Worm (Caenorhabditis elegans) whole organism, late embryonic: ENCODE results near the gene clec-122.
"Not testable (repeated sequence)": the region's sequence is repeated elsewhere in the genome, so short reads cannot be mapped to it uniquely, and the experiment has no call there.

ENCODE experiments used
- T23F11.4 ChIP-seq: fragments of 200-800 bp; sonication (Bioruptor generic); optimal IDR thresholded peaks from 2 replicates; lab custom pipeline; 2018; ENCODE audit warnings: mild to moderate bottlenecking, missing genetic modification characterization, missing compliant biosample characterization
- Y22D7AL.16 ChIP-seq: sonication (generic microtip); optimal IDR thresholded peaks from 2 replicates; lab custom pipeline; 2016; ENCODE audit warnings: missing genetic modification characterization, missing compliant biosample characterization
- ahr-1 ChIP-seq: sonication (generic microtip); optimal IDR thresholded peaks from 2 replicates; lab custom pipeline; 2016; ENCODE audit warnings: missing genetic modification characterization, missing compliant biosample characterization
- ceh-14 ChIP-seq: sonication (generic microtip); optimal IDR thresholded peaks from 2 replicates; lab custom pipeline; 2016; ENCODE audit warnings: missing genotype, missing genetic modification characterization, missing compliant biosample characterization
- ceh-18 ChIP-seq: sonication (generic microtip); optimal IDR thresholded peaks from 2 replicates; lab custom pipeline; 2016; ENCODE audit warnings: missing genetic modification characterization, missing compliant biosample characterization
- ceh-22 ChIP-seq: sonication (generic microtip); optimal IDR thresholded peaks from 2 replicates; lab custom pipeline; 2017; ENCODE audit warnings: missing biosample characterization, missing genetic modification characterization
- ceh-24 ChIP-seq: sonication (generic microtip); optimal IDR thresholded peaks from 2 replicates; lab custom pipeline; 2016; ENCODE audit warnings: mild to moderate bottlenecking, missing genetic modification characterization, missing compliant biosample characterization
- ceh-30 ChIP-seq: fragments of 150-350 bp; optimal IDR thresholded peaks from 2 replicates; lab custom pipeline; 2014; ENCODE audit warnings: missing biosample characterization, missing genetic modification characterization
- ceh-31 ChIP-seq: sonication (generic microtip); optimal IDR thresholded peaks from 2 replicates; lab custom pipeline; 2016; ENCODE audit warnings: missing genetic modification characterization, missing compliant biosample characterization
- ceh-48 ChIP-seq: sonication (generic microtip); optimal IDR thresholded peaks from 2 replicates; lab custom pipeline; 2016; ENCODE audit warnings: missing genetic modification characterization, inconsistent platforms, missing compliant biosample characterization
- che-1 ChIP-seq: sonication (generic microtip); optimal IDR thresholded peaks from 2 replicates; lab custom pipeline; 2016; ENCODE audit warnings: mild to moderate bottlenecking, missing genetic modification characterization, missing compliant biosample characterization
- dve-1 ChIP-seq: sonication (generic microtip); optimal IDR thresholded peaks from 2 replicates; lab custom pipeline; 2017; ENCODE audit warnings: antibody characterized with exemption, mild to moderate bottlenecking, missing genetic modification characterization, missing compliant biosample characterization
- elt-4 ChIP-seq: sonication (generic microtip); optimal IDR thresholded peaks from 2 replicates; lab custom pipeline; 2016; ENCODE audit warnings: missing genetic modification characterization, missing compliant biosample characterization
- fkh-10 ChIP-seq: fragments of 150-350 bp; optimal IDR thresholded peaks from 2 replicates; lab custom pipeline; 2014; ENCODE audit warnings: missing biosample characterization, missing genetic modification reagents, missing genetic modification characterization
- fkh-6 ChIP-seq: sonication (generic microtip); optimal IDR thresholded peaks from 2 replicates; lab custom pipeline; 2016; ENCODE audit warnings: missing genetic modification characterization, missing compliant biosample characterization
- hlh-13 ChIP-seq: fragments of 200-800 bp; sonication (Bioruptor generic); optimal IDR thresholded peaks from 2 replicates; lab custom pipeline; 2018; ENCODE audit warnings: mild to moderate bottlenecking, missing genetic modification characterization, missing compliant biosample characterization
- hlh-15 ChIP-seq: sonication (generic microtip); optimal IDR thresholded peaks from 2 replicates; lab custom pipeline; 2016; ENCODE audit warnings: missing genetic modification characterization, missing compliant biosample characterization
- hlh-30 ChIP-seq: sonication (generic microtip); optimal IDR thresholded peaks from 2 replicates; lab custom pipeline; 2017; ENCODE audit warnings: antibody characterized with exemption, missing genetic modification characterization, missing compliant biosample characterization; ENCODE audit not compliant: insufficient read depth
- hlh-8 ChIP-seq: sonication (generic microtip); optimal IDR thresholded peaks from 2 replicates; lab custom pipeline; 2016; ENCODE audit warnings: missing genotype, missing genetic modification characterization, missing compliant biosample characterization
- lim-6 ChIP-seq: sonication (generic microtip); optimal IDR thresholded peaks from 2 replicates; lab custom pipeline; 2016; ENCODE audit warnings: missing genetic modification characterization, missing compliant biosample characterization
- lin-11 ChIP-seq: fragments of 200-800 bp; sonication (Bioruptor generic); optimal IDR thresholded peaks from 2 replicates; lab custom pipeline; 2018; ENCODE audit warnings: mild to moderate bottlenecking, missing genetic modification characterization, missing compliant biosample characterization
- madf-2 ChIP-seq: sonication (generic microtip); optimal IDR thresholded peaks from 2 replicates; lab custom pipeline; 2017; ENCODE audit warnings: missing genetic modification characterization, missing compliant biosample characterization
- nhr-232 ChIP-seq: sonication (generic microtip); optimal IDR thresholded peaks from 2 replicates; lab custom pipeline; 2016; ENCODE audit warnings: missing genetic modification characterization, missing compliant biosample characterization
- npax-4 ChIP-seq: sonication (generic microtip); optimal IDR thresholded peaks from 2 replicates; lab custom pipeline; 2016; ENCODE audit warnings: missing genetic modification characterization, missing compliant biosample characterization
- pax-1 ChIP-seq: fragments of 150-350 bp; optimal IDR thresholded peaks from 2 replicates; lab custom pipeline; 2014; ENCODE audit warnings: missing biosample characterization, missing genetic modification characterization
- pha-4 ChIP-seq: fragments of 150-350 bp; optimal IDR thresholded peaks from 2 replicates; lab custom pipeline; 2018; ENCODE audit warnings: missing biosample characterization, missing genetic modification reagents, missing genetic modification characterization
- ref-2 ChIP-seq: sonication (generic microtip); optimal IDR thresholded peaks from 2 replicates; lab custom pipeline; 2016; ENCODE audit warnings: missing genetic modification characterization, missing compliant biosample characterization
- sdc-2 ChIP-seq: sonication (generic microtip); optimal IDR thresholded peaks from 2 replicates; lab custom pipeline; 2016; ENCODE audit warnings: missing genotype, missing genetic modification characterization, missing compliant biosample characterization
- sox-2 ChIP-seq: fragments of 200-800 bp; sonication (Bioruptor generic); IDR thresholded peaks from 2 replicates; pipeline ENCODE4 v1.3.6; 2022; ENCODE audit warnings: missing genetic modification reagents, missing genetic modification characterization, missing compliant biosample characterization
- tbx-2 ChIP-seq: sonication (generic microtip); optimal IDR thresholded peaks from 2 replicates; lab custom pipeline; 2016; ENCODE audit warnings: missing genetic modification characterization, missing compliant biosample characterization
- ttx-3 ChIP-seq: sonication (generic microtip); optimal IDR thresholded peaks from 2 replicates; lab custom pipeline; 2016; ENCODE audit warnings: missing genetic modification reagents, missing genetic modification characterization, missing compliant biosample characterization
- unc-86 ChIP-seq: sonication (generic microtip); optimal IDR thresholded peaks from 2 replicates; lab custom pipeline; 2016; ENCODE audit warnings: missing genetic modification characterization, missing compliant biosample characterization
- ztf-16 ChIP-seq: sonication (generic microtip); optimal IDR thresholded peaks from 2 replicates; lab custom pipeline; 2017; ENCODE audit warnings: missing genetic modification characterization, missing compliant biosample characterization

The clec-122 gene

DNA sequence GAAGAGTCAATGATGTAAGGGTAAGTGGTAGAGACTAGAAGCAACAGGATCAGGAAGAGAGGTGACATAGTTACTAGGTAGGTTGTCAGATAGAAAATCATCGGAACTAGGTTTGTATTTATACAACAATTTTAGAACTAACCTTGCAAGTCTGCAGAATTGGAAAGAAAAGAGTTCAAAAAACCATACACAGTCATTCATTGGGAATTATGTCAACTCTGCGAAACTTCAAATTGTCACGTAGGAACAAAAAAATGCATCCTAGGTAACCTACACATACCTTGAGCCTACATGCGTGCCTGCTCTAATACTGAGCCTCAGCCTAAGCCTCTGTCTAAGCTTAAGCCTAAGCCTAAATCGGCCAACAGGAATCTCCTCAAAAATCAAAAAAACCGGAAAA is 20.5 kb downstream of the clec-122 start, which contains the start of gene ins-19:
Gene ins-19 (minus strand): TSS at position 101 of the 400 bp plus-strand sequence.
- TF ChIP-seq pax-1 (tag; lab: Kevin White, UChicago) (no peak), ahr-1 (no peak), lin-11 (tag; lab: Kevin White, UChicago) (no peak), elt-4 (no peak), fkh-6 (tag; lab: Kevin White, UChicago) (no peak), sox-2 (GFP tag; lab: Robert Waterston, UW) (no peak), sdc-2 (tag; lab: Kevin White, UChicago) (no peak), che-1 (tag; lab: Kevin White, UChicago) (no peak), ceh-31 (tag; lab: Kevin White, UChicago) (no peak)

DNA sequence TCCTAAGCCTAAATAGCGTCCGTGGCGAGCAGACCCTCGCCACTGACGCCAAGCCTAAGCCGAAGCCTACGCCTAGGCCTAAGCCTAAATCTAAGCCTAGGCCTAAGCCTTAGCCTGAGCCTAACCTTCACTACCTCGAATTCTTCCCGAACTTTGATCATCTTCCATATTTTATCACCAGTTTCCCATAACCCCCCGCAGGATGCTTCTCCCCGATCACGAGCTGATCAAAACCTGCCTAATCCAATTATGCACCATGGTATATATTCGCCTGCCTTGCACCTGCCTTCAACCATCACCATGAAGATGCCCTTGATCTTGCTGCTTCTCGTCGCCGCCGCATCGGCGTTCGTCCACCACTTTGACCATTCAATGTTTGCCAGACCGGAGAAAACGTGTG is 20.9 kb downstream of the clec-122 start, which contains the start of gene ins-31:
Gene ins-31 (plus strand): TSS at position 301 of the 400 bp plus-strand sequence.
- not testable (repeated sequence) for TF ChIP-seq elt-4; Y22D7AL.16 (tag; lab: Kevin White, UChicago); pha-4 (tag; lab: Kevin White, UChicago)
- TF ChIP-seq, all 69 proteins: peak for 0; not testable (repeated sequence) for 69

- no peak for TF ChIP-seq hlh-13 (GFP tag; lab: Kevin White, UChicago)
- TF ChIP-seq madf-2 (tag; lab: Kevin White, UChicago) = no peak
- TF ChIP-seq pax-1 (tag; lab: Kevin White, UChicago) = no peak
- no peak for TF ChIP-seq pha-4 (tag; lab: Kevin White, UChicago)
- no peak for TF ChIP-seq hlh-30 (tag; lab: Kevin White, UChicago)
- TF ChIP-seq lim-6 (tag; lab: Kevin White, UChicago) = no peak
- TF ChIP-seq ztf-16 (tag; lab: Kevin White, UChicago) = no peak
- no peak for TF ChIP-seq T23F11.4
- no peak for TF ChIP-seq tbx-2 (tag; lab: Kevin White, UChicago)
- no peak for TF ChIP-seq ceh-24 (tag; lab: Kevin White, UChicago)
Observed at ce11 chrII:3129007-3129406, 23.1 kb downstream of the clec-122 start, which contains the start of gene chil-24. Gene chil-24, plus strand, starts transcription at chrII:3129162.

DNA sequence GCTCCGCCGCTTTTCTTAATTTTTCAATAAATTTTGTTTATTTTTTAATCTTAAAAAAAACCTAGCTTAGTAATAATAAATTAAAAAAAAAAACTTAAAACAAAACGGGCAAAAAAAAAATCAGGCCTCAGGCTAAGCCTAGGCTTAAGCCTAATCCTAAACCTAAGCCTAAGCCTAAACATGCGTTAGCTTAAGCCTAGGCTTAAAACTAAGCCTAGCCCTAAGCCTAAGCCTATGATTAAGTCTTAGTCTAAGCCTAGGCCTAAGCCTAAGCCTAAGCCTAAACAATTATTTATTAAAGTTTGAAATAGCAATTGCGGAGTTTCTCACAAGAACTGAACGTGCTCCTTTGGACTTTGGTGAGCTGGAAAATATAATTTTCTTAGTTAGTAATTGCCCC is 29.4 kb downstream of the clec-122 start:
- TF ChIP-seq ref-2 (tag; lab: Kevin White, UChicago) = no peak
- no peak for TF ChIP-seq unc-86 (tag; lab: Kevin White, UChicago)
- TF ChIP-seq dve-1 (tag; lab: Kevin White, UChicago) = peak; percentile 63
- TF ChIP-seq ttx-3 (tag; lab: Kevin White, UChicago) = no peak
- TF ChIP-seq hlh-8 (tag; lab: Kevin White, UChicago) = no peak

ce11 chrII:3137804-3138203 is 31.9 kb downstream of the clec-122 start, which contains the start of gene sri-54:
Gene sri-54, minus strand, starts transcription at chrII:3137904.
- no peak for TF ChIP-seq ceh-30 (tag; lab: Kevin White, UChicago)
- no peak for TF ChIP-seq ceh-18 (tag; lab: Kevin White, UChicago)
- TF ChIP-seq sox-2 (GFP tag; lab: Robert Waterston, UW) = no peak
- TF ChIP-seq che-1 (tag; lab: Kevin White, UChicago) = no peak
- TF ChIP-seq sdc-2 (tag; lab: Kevin White, UChicago) = no peak
- TF ChIP-seq hlh-15 = no peak
- TF ChIP-seq Y22D7AL.16 (tag; lab: Kevin White, UChicago) = no peak
- TF ChIP-seq fkh-10 (GFP tag; lab: Kevin White, UChicago) = no peak
- TF ChIP-seq lin-11 (tag; lab: Kevin White, UChicago) = no peak
- TF ChIP-seq nhr-232 = no peak
- no peak for TF ChIP-seq npax-4
- no peak for TF ChIP-seq ceh-22 (tag; lab: Kevin White, UChicago)
- TF ChIP-seq ceh-14 = no peak

ce11 chrII:3142855-3143254 is 37.0 kb downstream of the clec-122 start, which contains the start of gene sri-42:
Gene sri-42, minus strand, starts transcription at chrII:3142955.
- not testable (repeated sequence) for TF ChIP-seq madf-2, pax-1, ceh-48 (tag; lab: Kevin White, UChicago)
